Fruit fly (Drosophila melanogaster) whole organism, embryonic: ENCODE results near the gene Rab9D.

Experiments used
- CG4730 ChIP-seq: fragments of 200-800 bp; sonication (Bioruptor generic); IDR thresholded peaks from 2 replicates; pipeline ENCODE4 v1.3.6; 2022; ENCODE audit warnings: missing biosample characterization, missing genetic modification characterization
- CkIIα-i1 ChIP-seq: fragments of 200-800 bp; sonication (Bioruptor generic); IDR thresholded peaks from 2 replicates; pipeline ENCODE4 v1.3.6; 2022; ENCODE audit warnings: missing biosample characterization, missing genetic modification characterization

DNA sequence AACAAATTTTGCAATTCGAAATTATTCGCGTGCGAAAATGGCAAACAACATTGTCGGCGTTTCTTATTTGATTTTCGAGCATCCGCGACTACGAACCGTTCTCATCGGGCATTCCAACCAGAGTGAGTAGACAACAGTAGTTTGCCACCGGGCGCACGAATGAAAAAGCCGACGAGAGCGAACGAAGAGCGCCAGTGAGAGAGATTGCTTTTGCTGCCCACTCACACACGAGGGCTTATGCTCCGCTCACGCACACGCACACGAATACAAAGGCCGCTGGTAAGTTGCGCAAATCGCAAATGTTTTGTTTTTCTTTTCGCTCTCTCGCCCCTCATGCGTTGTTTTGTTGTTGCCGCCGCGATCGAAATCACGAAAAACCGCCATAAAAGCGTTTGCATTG is 42.3 kb upstream of the Rab9D start:
- TF ChIP-seq CkIIα-i1 (GFP tag; lab: Robert Waterston, UW) (no peak), CG4730 (no peak)
